Fruit fly (Drosophila melanogaster) whole organism, embryonic: ENCODE results near the gene jv.

ENCODE experiments used
- CG10321 ChIP-seq: fragments of 200-800 bp; sonication (Bioruptor generic); IDR thresholded peaks from 2 replicates; pipeline ENCODE4 v1.3.6; 2022; ENCODE audit warnings: missing biosample characterization, missing genetic modification characterization
- CG10565 ChIP-seq: fragments of 200-800 bp; sonication (Bioruptor generic); optimal IDR thresholded peaks from 3 replicates; lab custom pipeline; 2016; ENCODE audit warnings: missing biosample characterization, mild to moderate bottlenecking, missing genetic modification characterization
- CG10654 ChIP-seq: fragments of 200-800 bp; sonication (Bioruptor generic); optimal IDR thresholded peaks from 2 replicates; lab custom pipeline; 2016; ENCODE audit warnings: missing biosample characterization, missing genetic modification characterization
- CG10959 ChIP-seq: fragments of 200-800 bp; sonication (Bioruptor generic); IDR thresholded peaks from 2 replicates; pipeline ENCODE4 v1.3.6; 2022; ENCODE audit warnings: missing biosample characterization, missing genetic modification characterization
- CG11247 ChIP-seq: fragments of 200-800 bp; sonication (Bioruptor generic); IDR thresholded peaks from 2 replicates; pipeline ENCODE4 v1.3.6; 2022; ENCODE audit warnings: missing biosample characterization, missing genetic modification characterization
- CG11456 ChIP-seq: fragments of 200-800 bp; sonication (Bioruptor generic); IDR thresholded peaks from 3 replicates; pipeline ENCODE4 v1.3.6; 2022; ENCODE audit warnings: missing biosample characterization, missing genetic modification characterization
- CG11504 ChIP-seq: fragments of 200-800 bp; sonication (Bioruptor generic); optimal IDR thresholded peaks from 3 replicates; lab custom pipeline; 2019; ENCODE audit warnings: missing biosample characterization, mild to moderate bottlenecking, missing genetic modification characterization, moderate library complexity
- CG12104 ChIP-seq: fragments of 200-800 bp; sonication (Bioruptor generic); optimal IDR thresholded peaks from 3 replicates; lab custom pipeline; 2016; ENCODE audit warnings: missing biosample characterization, missing genetic modification characterization
- CG12219 ChIP-seq: fragments of 200-800 bp; sonication (Bioruptor generic); optimal IDR thresholded peaks from 3 replicates; lab custom pipeline; 2018; ENCODE audit warnings: missing biosample characterization, mild to moderate bottlenecking, missing genetic modification characterization
- CG12744 ChIP-seq: fragments of 200-800 bp; sonication (Bioruptor generic); optimal IDR thresholded peaks from 2 replicates; lab custom pipeline; 2016; ENCODE audit warnings: missing biosample characterization, missing genetic modification characterization
- CG13296 ChIP-seq: fragments of 200-800 bp; sonication (Bioruptor generic); optimal IDR thresholded peaks from 3 replicates; lab custom pipeline; 2018; ENCODE audit warnings: missing biosample characterization, mild to moderate bottlenecking, missing genetic modification characterization
- CG14050 ChIP-seq: fragments of 200-800 bp; sonication (Bioruptor generic); IDR thresholded peaks from 3 replicates; pipeline ENCODE4 v1.3.6; 2022; ENCODE audit warnings: missing biosample characterization, missing genetic modification characterization
- CG1529 ChIP-seq: fragments of 200-800 bp; sonication (Bioruptor generic); optimal IDR thresholded peaks from 3 replicates; lab custom pipeline; 2018; ENCODE audit warnings: missing biosample characterization, missing genetic modification characterization
- CG17328 ChIP-seq: fragments of 200-800 bp; sonication (Bioruptor generic); IDR thresholded peaks from 2 replicates; pipeline ENCODE4 v1.3.6; 2022; ENCODE audit warnings: missing biosample characterization, missing genetic modification characterization
- CG34224 ChIP-seq: fragments of 200-800 bp; sonication (Bioruptor generic); IDR thresholded peaks from 3 replicates; pipeline ENCODE4 v1.3.6; 2022; ENCODE audit warnings: missing biosample characterization, missing genetic modification characterization; ENCODE audit not compliant: partially characterized antibody
- CG4360 ChIP-seq: fragments of 200-800 bp; sonication (Bioruptor generic); IDR thresholded peaks from 2 replicates; pipeline ENCODE4 v1.3.6; 2022; ENCODE audit warnings: missing biosample characterization, missing genetic modification characterization
- CG43689 ChIP-seq: fragments of 200-800 bp; sonication (Bioruptor generic); IDR thresholded peaks from 2 replicates; pipeline ENCODE4 v1.3.6; 2022; ENCODE audit warnings: missing biosample characterization, missing genetic modification characterization
- CG9437 ChIP-seq: fragments of 200-800 bp; sonication (Bioruptor generic); optimal IDR thresholded peaks from 2 replicates; lab custom pipeline; 2018; ENCODE audit warnings: missing biosample characterization, mild to moderate bottlenecking, missing genetic modification characterization
- Dad ChIP-seq: fragments of 200-800 bp; sonication (Bioruptor generic); optimal IDR thresholded peaks from 3 replicates; lab custom pipeline; 2016; ENCODE audit warnings: missing biosample characterization, missing genetic modification characterization
- Dbx ChIP-seq: fragments of 200-800 bp; sonication (Bioruptor generic); IDR thresholded peaks from 3 replicates; pipeline ENCODE4 v1.3.6; 2022; ENCODE audit warnings: missing biosample characterization, missing genetic modification characterization
- Dip3 ChIP-seq: fragments of 200-800 bp; sonication (Bioruptor generic); optimal IDR thresholded peaks from 3 replicates; lab custom pipeline; 2016; ENCODE audit warnings: missing biosample characterization, missing genetic modification characterization
- Fer2 ChIP-seq: fragments of 200-800 bp; sonication (Bioruptor generic); optimal IDR thresholded peaks from 2 replicates; lab custom pipeline; 2018; ENCODE audit warnings: missing biosample characterization, mild to moderate bottlenecking, missing genetic modification characterization, moderate library complexity
- Gug ChIP-seq: fragments of 200-800 bp; sonication (Bioruptor generic); IDR thresholded peaks from 4 replicates; pipeline ENCODE4 v1.3.6; 2022; ENCODE audit warnings: missing biosample characterization, missing genetic modification characterization
- H2.0 ChIP-seq: fragments of 200-800 bp; sonication (Bioruptor generic); IDR thresholded peaks from 2 replicates; pipeline ENCODE4 v1.3.6; 2022; ENCODE audit warnings: missing biosample characterization, missing genetic modification characterization
- HLH4C ChIP-seq: fragments of 200-800 bp; sonication (Bioruptor generic); IDR thresholded peaks from 3 replicates; pipeline ENCODE4 v1.3.6; 2022; ENCODE audit warnings: missing biosample characterization, missing genetic modification characterization; ENCODE audit not compliant: partially characterized antibody
- HLH54F ChIP-seq: fragments of 200-800 bp; sonication (Bioruptor generic); optimal IDR thresholded peaks from 3 replicates; lab custom pipeline; 2016; ENCODE audit warnings: missing biosample characterization, missing genetic modification characterization
- Hmx ChIP-seq: fragments of 200-800 bp; sonication (Bioruptor generic); optimal IDR thresholded peaks from 2 replicates; lab custom pipeline; 2016; ENCODE audit warnings: missing biosample characterization, missing genetic modification characterization
- MTF-1 ChIP-seq: fragments of 200-800 bp; sonication (Bioruptor generic); optimal IDR thresholded peaks from 2 replicates; lab custom pipeline; 2018; ENCODE audit warnings: missing biosample characterization, mild to moderate bottlenecking, missing genetic modification characterization, borderline replicate concordance
- Opbp ChIP-seq: fragments of 200-800 bp; sonication (Bioruptor generic); IDR thresholded peaks from 3 replicates; pipeline ENCODE4 v1.3.6; 2022; ENCODE audit warnings: missing biosample characterization, missing genetic modification characterization; ENCODE audit not compliant: partially characterized antibody
- Optix ChIP-seq: fragments of 200-800 bp; sonication (Bioruptor generic); IDR thresholded peaks from 3 replicates; pipeline ENCODE4 v1.3.6; 2022; ENCODE audit warnings: missing biosample characterization, missing genetic modification characterization
- Poxn ChIP-seq: fragments of 200-800 bp; sonication (Bioruptor generic); IDR thresholded peaks from 2 replicates; pipeline ENCODE4 v1.3.6; 2022; ENCODE audit warnings: missing biosample characterization, missing genetic modification characterization
- Six4 ChIP-seq: fragments of 200-800 bp; sonication (Bioruptor generic); optimal IDR thresholded peaks from 2 replicates; lab custom pipeline; 2016; ENCODE audit warnings: missing biosample characterization, missing genetic modification characterization
- Trl ChIP-seq, 3 experiments: fragments of >200 bp in 2 of 3; fragments of 200-800 bp in 1 of 3; sonication (Bioruptor generic) in 1 of 3; optimal IDR thresholded peaks; 2 replicates in 1 of 3; 3 replicates in 2 of 3; lab custom pipeline; 2016 to 2017; ENCODE audit warnings: missing biosample characterization in 1 of 3, missing genetic modification characterization in 1 of 3
- croc ChIP-seq: fragments of 200-800 bp; sonication (Bioruptor generic); conservative IDR thresholded peaks from 3 replicates; pipeline ENCODE4 v1.3.6; 2022; ENCODE audit warnings: missing biosample characterization, missing genetic modification characterization
- dmrt11E ChIP-seq: fragments of 200-800 bp; sonication (Bioruptor generic); optimal IDR thresholded peaks from 3 replicates; lab custom pipeline; 2018; ENCODE audit warnings: missing biosample characterization, mild to moderate bottlenecking, missing genetic modification characterization, moderate library complexity
- esg ChIP-seq: fragments of 200-800 bp; sonication (Bioruptor generic); conservative IDR thresholded peaks from 2 replicates; pipeline ENCODE4 v1.3.6; 2022; ENCODE audit warnings: missing biosample characterization, missing genetic modification characterization
- fd3F ChIP-seq: fragments of 200-800 bp; sonication (Bioruptor generic); optimal IDR thresholded peaks from 2 replicates; lab custom pipeline; 2018; ENCODE audit warnings: missing biosample characterization, mild to moderate bottlenecking, missing genetic modification characterization, moderate library complexity
- hth ChIP-seq: fragments of >200 bp; optimal IDR thresholded peaks from 2 replicates; lab custom pipeline; 2017; ENCODE audit warnings: inconsistent platforms
- lola ChIP-seq, 3 experiments: fragments of >200 bp in 2 of 3; fragments of 200-800 bp in 1 of 3; sonication (Bioruptor generic) in 1 of 3; optimal IDR thresholded peaks; 2 replicates each; lab custom pipeline; 2017 to 2019; ENCODE audit warnings: missing biosample characterization in 3 of 3, missing genetic modification characterization in 3 of 3, mild to moderate bottlenecking in 1 of 3, moderate library complexity in 1 of 3
- nerfin-2 ChIP-seq: fragments of 200-800 bp; sonication (Bioruptor generic); IDR thresholded peaks from 2 replicates; pipeline ENCODE4 v1.3.6; 2022; ENCODE audit warnings: missing biosample characterization, missing genetic modification characterization; ENCODE audit not compliant: partially characterized antibody
- pan ChIP-seq, 4 experiments: fragments of >200 bp in 3 of 4; fragments of 200-800 bp in 1 of 4; sonication (Bioruptor generic) in 1 of 4; optimal IDR thresholded peaks in 3 of 4; IDR thresholded peaks in 1 of 4; 2 replicates each; pipeline versions ENCODE4 v1.3.6 to Lab custom; 2017 to 2022; ENCODE audit warnings: missing biosample characterization in 2 of 4, missing genetic modification characterization in 2 of 4, mixed read lengths in 1 of 4
- pita ChIP-seq: fragments of 200-800 bp; sonication (Bioruptor generic); optimal IDR thresholded peaks from 2 replicates; lab custom pipeline; 2017; ENCODE audit warnings: missing biosample characterization, mild to moderate bottlenecking, missing genetic modification characterization
- pnt ChIP-seq: fragments of 200-800 bp; sonication (Bioruptor generic); optimal IDR thresholded peaks from 3 replicates; lab custom pipeline; 2016; ENCODE audit warnings: missing biosample characterization, missing genetic modification characterization
- sc ChIP-seq, 3 experiments: fragments of >200 bp in 2 of 3; fragments of 200-800 bp in 1 of 3; sonication (Bioruptor generic) in 1 of 3; optimal IDR thresholded peaks; 2 replicates in 2 of 3; 3 replicates in 1 of 3; lab custom pipeline; 2017; ENCODE audit warnings: mild to moderate bottlenecking in 1 of 3, missing biosample characterization in 1 of 3, missing genetic modification characterization in 1 of 3, missing genetic modification reagents in 1 of 3
- sna ChIP-seq: fragments of 200-800 bp; sonication (Bioruptor generic); IDR thresholded peaks from 2 replicates; pipeline ENCODE4 v1.3.6; 2022; ENCODE audit warnings: missing biosample characterization, missing genetic modification characterization; ENCODE audit not compliant: partially characterized antibody
- stc ChIP-seq: fragments of 200-800 bp; sonication (Bioruptor generic); IDR thresholded peaks from 2 replicates; pipeline ENCODE4 v1.3.6; 2022; ENCODE audit warnings: missing biosample characterization, missing genetic modification characterization
- trh ChIP-seq: fragments of 200-800 bp; sonication (Bioruptor generic); optimal IDR thresholded peaks from 2 replicates; lab custom pipeline; 2016; ENCODE audit warnings: missing biosample characterization, missing genetic modification characterization
- ttk ChIP-seq: fragments of 200-800 bp; sonication (Bioruptor generic); IDR thresholded peaks from 2 replicates; pipeline ENCODE4 v2.1.2; 2022; ENCODE audit warnings: missing biosample characterization, missing genetic modification characterization
- wor ChIP-seq: fragments of 200-800 bp; sonication (Bioruptor generic); IDR thresholded peaks from 2 replicates; pipeline ENCODE4 v1.3.6; 2022; ENCODE audit warnings: missing biosample characterization, missing genetic modification characterization

jv gene

DNA sequence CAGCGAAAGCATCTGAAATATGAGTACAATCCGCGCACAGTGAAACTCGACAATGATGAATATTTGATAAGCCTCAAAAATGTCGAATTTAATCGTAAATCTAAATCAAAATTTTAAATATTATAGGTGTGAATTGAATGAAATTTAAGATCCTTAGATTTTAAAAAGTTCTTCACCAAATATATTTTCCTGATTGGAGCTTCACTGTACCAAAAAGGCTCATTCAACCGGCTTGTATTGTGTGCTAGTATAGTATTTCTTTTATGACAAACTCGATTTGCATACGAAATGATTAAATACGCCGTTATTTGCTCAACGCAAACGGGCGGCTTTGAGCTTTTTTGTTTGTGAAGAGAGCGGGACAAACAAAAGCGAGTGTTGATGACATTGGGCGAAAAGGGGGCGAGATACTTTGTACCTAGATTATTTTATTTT is 36.3 kb downstream of the jv start (continued):
- peak; percentile 89 for TF ChIP-seq stc
- TF ChIP-seq CG4360: no peak
- TF ChIP-seq CG11247 (GFP tag; lab: Robert Waterston, UW): peak; percentile 83
- no peak for TF ChIP-seq CG43689 (GFP tag; lab: Robert Waterston, UW)
- peak; percentile 64 for TF ChIP-seq wor (GFP tag; lab: Robert Waterston, UW)
- no peak for TF ChIP-seq HLH4C
- TF ChIP-seq CG10654: peak; percentile 79
- TF ChIP-seq CG10959 (GFP tag; lab: Robert Waterston, UW): no peak
- TF ChIP-seq CG34224 (GFP tag; lab: Robert Waterston, UW): no peak
- TF ChIP-seq lola (GFP tag; optimal IDR thresholded peaks at IDR 0.05; lab: Kevin White, UChicago): peak in 1 of 3 experiments; percentile 15
- peak; percentile 82 for TF ChIP-seq H2.0 (GFP tag; lab: Robert Waterston, UW)
- peak; percentile 64 for TF ChIP-seq Dad (GFP tag; lab: Kevin White, UChicago)
- no peak for TF ChIP-seq Opbp
- no peak for TF ChIP-seq Optix (GFP tag; lab: Robert Waterston, UW)
- TF ChIP-seq CG17328: peak; percentile 86
- peak; percentile 70 for TF ChIP-seq Hmx (GFP tag; lab: Kevin White, UChicago)
- peak; percentile 74 for TF ChIP-seq Gug (GFP tag; lab: Robert Waterston, UW)
- TF ChIP-seq fd3F (GFP tag; lab: Kevin White, UChicago): peak; percentile 84
- peak; percentile 84 for TF ChIP-seq CG11456 (GFP tag; lab: Robert Waterston, UW)
- peak; percentile 84 for TF ChIP-seq CG13296
- TF ChIP-seq sc (optimal IDR thresholded peaks at IDR 0.05; lab: Kevin White, UChicago): no peak
- peak; percentile 59 for TF ChIP-seq sc (GFP tag; optimal IDR thresholded peaks at IDR 0.05; lab: Kevin White, UChicago)
- peak; percentile 30 for TF ChIP-seq trh (GFP tag; lab: Kevin White, UChicago)
- TF ChIP-seq CG12219 (GFP tag; lab: Kevin White, UChicago): peak; percentile 78
- TF ChIP-seq pita: no peak
- no peak for TF ChIP-seq nerfin-2 (GFP tag; lab: Robert Waterston, UW)
- TF ChIP-seq MTF-1 (GFP tag; lab: Kevin White, UChicago): peak; percentile 49
- TF ChIP-seq ttk (GFP tag; lab: Robert Waterston, UW): peak; percentile 80
- TF ChIP-seq Dip3 (GFP tag; lab: Kevin White, UChicago): peak; percentile 83
- peak; percentile 45 for TF ChIP-seq CG12744 (GFP tag; lab: Kevin White, UChicago)
- no peak for TF ChIP-seq pan (optimal IDR thresholded peaks at IDR 0.05; lab: Kevin White, UChicago)
- peak in 1 of 2 experiments; percentile 90 for TF ChIP-seq pan (GFP tag; optimal IDR thresholded peaks at IDR 0.05 in 1 of 2, IDR thresholded peaks at IDR 0.05 in 1 of 2)
- peak; percentile 82 for TF ChIP-seq esg (GFP tag; lab: Robert Waterston, UW)
- peak; percentile 88 for TF ChIP-seq Dbx (GFP tag; lab: Robert Waterston, UW)
- peak; percentile 89 for TF ChIP-seq CG11504 (tag; lab: Kevin White, UChicago)
- TF ChIP-seq sna (GFP tag; lab: Robert Waterston, UW): no peak
- peak; percentile 81 for TF ChIP-seq CG14050 (GFP tag; lab: Robert Waterston, UW)
- TF ChIP-seq dmrt11E (tag; lab: Kevin White, UChicago): peak; percentile 51
- TF ChIP-seq hth (lab: Kevin White, UChicago): no peak
- TF ChIP-seq Fer2 (tag; lab: Kevin White, UChicago): peak; percentile 83
- TF ChIP-seq CG9437 (GFP tag; lab: Kevin White, UChicago): peak; percentile 67
- TF ChIP-seq Six4 (GFP tag; lab: Kevin White, UChicago): peak; percentile 73
- TF ChIP-seq pnt (GFP tag; lab: Kevin White, UChicago): peak; percentile 52
- TF ChIP-seq CG1529 (GFP tag; lab: Kevin White, UChicago): peak; percentile 61
- TF ChIP-seq Trl (optimal IDR thresholded peaks at IDR 0.05; lab: Kevin White, UChicago): no peak
- peak; percentile 71 for TF ChIP-seq Trl (GFP tag; optimal IDR thresholded peaks at IDR 0.05; lab: Kevin White, UChicago)
- peak; percentile 66 for TF ChIP-seq HLH54F
- TF ChIP-seq Poxn (GFP tag; lab: Robert Waterston, UW): peak; percentile 55
- peak; percentile 70; the same call in 2 of the 3 replicates for TF ChIP-seq croc (GFP tag; lab: Robert Waterston, UW)
- peak; percentile 70 for TF ChIP-seq CG12104 (GFP tag; lab: Kevin White, UChicago)
- peak; percentile 23 for TF ChIP-seq CG10565 (GFP tag; lab: Kevin White, UChicago)
- peak; percentile 15; the same call in 1 of the 2 replicates for TF ChIP-seq CG10321
